Worm (Caenorhabditis elegans): ENCODE data around the gene capa-1.

The capa-1 gene

DNA sequence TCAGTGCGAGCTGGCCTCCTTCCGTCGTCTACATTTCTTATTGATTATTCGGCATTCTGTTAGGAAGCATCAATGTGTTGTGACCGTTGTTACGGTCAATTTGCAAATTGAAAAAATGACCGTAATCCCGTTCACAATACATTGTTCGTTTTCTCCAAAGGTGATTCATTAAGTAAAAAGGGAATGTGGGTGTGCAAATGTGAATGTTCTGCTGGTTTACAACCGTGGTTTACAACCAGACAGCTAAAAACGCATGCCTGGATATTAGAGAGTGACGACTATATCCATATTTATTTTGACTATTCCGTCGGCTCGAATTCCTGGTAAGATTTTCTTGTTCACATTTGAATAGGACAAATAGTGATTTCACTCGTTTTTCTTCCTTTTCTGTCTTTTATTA lies at the start of gene capa-1:
Gene capa-1 (plus strand): TSS at position 301 of the 400 bp plus-strand sequence.
- TF ChIP-seq ref-1 (GFP tag; conservative IDR thresholded peaks at IDR 0.05) (no peak), cog-1 (tag; optimal IDR thresholded peaks at IDR 0.05) (no peak), T22C8.4 (GFP tag; IDR thresholded peaks at IDR 0.05) (no peak), med-1 (GFP tag; optimal IDR thresholded peaks at IDR 0.05; ENCODE audit: insufficient read depth) (no peak), klf-2 (GFP tag; conservative IDR thresholded peaks at IDR 0.05) (no peak), ztf-23 (GFP tag; IDR thresholded peaks at IDR 0.05) (no peak), ztf-29 (GFP tag; IDR thresholded peaks at IDR 0.05) (no peak), flt-1 (GFP tag; IDR thresholded peaks at IDR 0.05) (no peak), tab-1 (GFP tag; IDR thresholded peaks at IDR 0.05) (no peak)

DNA sequence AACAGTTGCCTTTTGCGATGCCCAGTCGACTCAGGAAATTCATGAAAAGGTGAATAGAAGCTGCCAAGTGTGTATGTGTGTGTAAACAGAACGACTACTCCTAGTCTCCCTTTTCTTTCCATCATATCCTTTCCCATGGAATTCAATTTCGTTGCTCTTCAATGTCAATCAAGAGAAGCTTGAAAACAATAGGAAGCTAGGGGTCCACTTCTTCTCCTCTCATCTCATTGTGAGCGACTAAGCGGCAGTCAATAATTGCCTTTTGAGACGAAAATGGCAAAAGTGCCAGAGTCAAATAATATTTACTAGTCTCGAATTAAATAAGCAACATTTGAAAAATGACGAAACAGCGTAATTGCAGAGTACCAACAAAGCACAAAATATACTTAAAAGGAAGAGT lies 49.6 kb upstream of the capa-1 start:
- TF ChIP-seq ref-1 (GFP tag; conservative IDR thresholded peaks at IDR 0.05) = no peak
- TF ChIP-seq ztf-23 (GFP tag; IDR thresholded peaks at IDR 0.05) = no peak
- no peak for TF ChIP-seq ztf-29 (GFP tag; IDR thresholded peaks at IDR 0.05)
- TF ChIP-seq med-1 (GFP tag; optimal IDR thresholded peaks at IDR 0.05; ENCODE audit: insufficient read depth) = no peak
- TF ChIP-seq klf-2 (GFP tag; conservative IDR thresholded peaks at IDR 0.05) = no peak
- no peak for TF ChIP-seq cog-1 (tag; optimal IDR thresholded peaks at IDR 0.05)
- TF ChIP-seq T22C8.4 (GFP tag; IDR thresholded peaks at IDR 0.05) = no peak
- TF ChIP-seq tab-1 (GFP tag; IDR thresholded peaks at IDR 0.05) = no peak
- TF ChIP-seq flt-1 (GFP tag; IDR thresholded peaks at IDR 0.05) = no peak

DNA sequence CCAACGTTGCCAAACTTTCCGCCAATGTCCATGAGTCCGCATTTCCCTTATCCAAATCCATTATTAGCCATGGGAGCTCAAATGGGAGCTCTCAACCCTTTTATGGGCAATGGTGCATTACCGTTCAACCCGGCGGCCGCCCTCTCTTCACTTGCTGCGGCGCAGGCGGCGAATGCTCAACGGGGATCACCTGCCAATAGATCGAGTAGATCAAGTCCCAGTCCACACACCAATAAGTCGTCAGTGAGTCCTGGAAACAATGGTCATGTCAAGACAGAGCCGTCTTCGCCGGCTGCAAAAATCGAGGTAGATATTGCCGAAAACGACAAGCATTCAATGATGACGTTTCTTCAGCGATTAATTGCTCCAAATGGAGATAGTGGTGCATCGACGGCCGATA lies 47.0 kb upstream of the capa-1 start:
- TF ChIP-seq cog-1 (tag; optimal IDR thresholded peaks at IDR 0.05) (no peak), med-1 (GFP tag; optimal IDR thresholded peaks at IDR 0.05; ENCODE audit: insufficient read depth) (no peak), ztf-29 (GFP tag; IDR thresholded peaks at IDR 0.05) (no peak), ztf-23 (GFP tag; IDR thresholded peaks at IDR 0.05) (no peak), T22C8.4 (GFP tag; IDR thresholded peaks at IDR 0.05) (no peak), ref-1 (GFP tag; conservative IDR thresholded peaks at IDR 0.05) (no peak), flt-1 (GFP tag; IDR thresholded peaks at IDR 0.05) (no peak), tab-1 (GFP tag; IDR thresholded peaks at IDR 0.05) (no peak), klf-2 (GFP tag; conservative IDR thresholded peaks at IDR 0.05) (no peak)

DNA sequence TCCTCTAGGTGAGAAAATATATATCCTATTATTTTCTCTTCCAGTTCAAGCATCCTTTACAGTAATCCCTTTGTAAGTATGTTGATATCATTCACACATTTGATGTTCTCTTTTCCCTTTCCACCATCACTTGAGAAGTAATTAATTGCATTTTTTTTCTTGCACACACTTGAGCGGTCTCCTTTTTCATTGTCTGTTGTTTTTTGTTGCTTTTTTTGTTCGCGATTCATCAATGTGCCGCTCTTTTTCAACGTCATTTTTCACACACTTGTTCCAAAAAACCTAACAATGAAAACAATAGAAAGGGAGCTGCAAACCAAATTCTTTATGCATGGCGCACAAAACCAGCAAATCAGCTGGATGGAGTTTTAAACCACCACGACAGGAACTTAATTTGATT lies 43.6 kb upstream of the capa-1 start, which contains the start of gene F49E10.4:
Gene F49E10.4 (plus strand): TSS at position 301 of the 400 bp plus-strand sequence.
- TF ChIP-seq ref-1 (GFP tag; conservative IDR thresholded peaks at IDR 0.05) (no peak), flt-1 (GFP tag; IDR thresholded peaks at IDR 0.05) (no peak), klf-2 (GFP tag; conservative IDR thresholded peaks at IDR 0.05) (no peak), ztf-23 (GFP tag; IDR thresholded peaks at IDR 0.05) (no peak), tab-1 (GFP tag; IDR thresholded peaks at IDR 0.05) (no peak), T22C8.4 (GFP tag; IDR thresholded peaks at IDR 0.05) (no peak), ztf-29 (GFP tag; IDR thresholded peaks at IDR 0.05) (no peak), cog-1 (tag; optimal IDR thresholded peaks at IDR 0.05) (no peak), med-1 (GFP tag; optimal IDR thresholded peaks at IDR 0.05; ENCODE audit: insufficient read depth) (no peak)

DNA sequence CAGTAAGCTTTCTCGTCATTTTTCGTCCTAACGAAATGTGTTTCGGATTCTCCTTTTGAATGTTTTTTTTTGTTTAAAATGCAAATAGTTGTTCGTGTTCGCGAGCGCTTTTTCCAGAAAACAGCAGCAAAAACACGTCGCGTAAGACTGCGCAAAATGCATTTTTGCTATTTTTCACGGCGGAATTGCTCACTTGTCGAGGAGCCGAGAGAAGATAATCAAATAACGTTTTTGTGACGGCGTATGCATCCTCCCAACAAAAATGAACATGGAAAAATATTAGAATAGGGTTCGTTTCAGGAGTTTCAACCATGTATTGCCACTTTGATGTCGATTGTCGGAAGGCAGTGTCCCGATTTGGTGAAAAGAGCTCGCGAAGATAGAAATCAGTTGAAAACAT lies 42.2 kb upstream of the capa-1 start:
- TF ChIP-seq tab-1 (GFP tag; IDR thresholded peaks at IDR 0.05) (no peak), T22C8.4 (GFP tag; IDR thresholded peaks at IDR 0.05) (no peak), flt-1 (GFP tag; IDR thresholded peaks at IDR 0.05) (no peak), ref-1 (GFP tag; conservative IDR thresholded peaks at IDR 0.05) (no peak), ztf-29 (GFP tag; IDR thresholded peaks at IDR 0.05) (no peak), med-1 (GFP tag; optimal IDR thresholded peaks at IDR 0.05; ENCODE audit: insufficient read depth) (no peak), ztf-23 (GFP tag; IDR thresholded peaks at IDR 0.05) (no peak), klf-2 (GFP tag; conservative IDR thresholded peaks at IDR 0.05) (no peak), cog-1 (tag; optimal IDR thresholded peaks at IDR 0.05) (no peak)

DNA sequence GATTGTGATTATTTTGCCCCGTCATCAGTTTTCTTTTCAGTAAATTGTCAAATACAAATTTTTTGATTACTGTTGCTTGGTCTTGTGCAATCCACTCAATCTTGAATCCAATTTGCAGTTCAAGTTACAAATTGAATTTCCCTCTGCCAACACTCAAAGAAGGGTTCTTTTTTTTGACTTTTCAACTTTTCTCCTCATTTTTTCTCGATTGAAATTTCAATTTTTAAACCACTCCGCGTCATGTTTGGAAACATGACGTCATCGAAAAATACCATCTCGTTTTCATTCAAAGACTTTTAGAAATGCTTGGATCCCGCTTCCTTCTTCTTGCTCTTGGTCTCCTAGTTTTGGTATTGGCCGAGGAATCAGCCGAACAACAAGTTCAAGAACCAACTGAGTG lies 33.6 kb upstream of the capa-1 start, which contains the start of gene flp-7:
Gene flp-7 (plus strand): TSS at position 301 of the 400 bp plus-strand sequence.
- TF ChIP-seq klf-2 (GFP tag; conservative IDR thresholded peaks at IDR 0.05) (no peak), ztf-23 (GFP tag; IDR thresholded peaks at IDR 0.05) (no peak), med-1 (GFP tag; optimal IDR thresholded peaks at IDR 0.05; ENCODE audit: insufficient read depth) (no peak), T22C8.4 (GFP tag; IDR thresholded peaks at IDR 0.05) (no peak), cog-1 (tag; optimal IDR thresholded peaks at IDR 0.05) (no peak), ref-1 (GFP tag; conservative IDR thresholded peaks at IDR 0.05) (no peak)

DNA sequence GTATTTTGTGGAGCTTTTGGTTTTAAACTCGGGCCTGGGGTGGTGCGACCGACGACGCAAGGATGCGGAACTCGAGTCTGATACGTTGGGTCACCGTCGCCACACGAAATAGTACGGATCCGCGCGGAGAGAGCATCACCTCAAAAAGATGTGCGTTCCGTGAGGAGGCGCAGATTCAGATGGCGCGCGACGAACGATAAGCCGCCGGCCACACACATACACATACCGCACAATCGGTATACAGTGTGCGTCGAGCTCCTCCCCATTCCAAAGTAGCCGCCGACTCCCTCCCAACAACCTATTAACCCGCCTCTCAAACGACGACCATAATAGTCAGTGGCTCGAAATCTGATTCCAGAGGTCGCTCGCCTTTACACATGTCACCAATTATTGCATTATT lies 29.1 kb upstream of the capa-1 start, which contains the start of gene F49E10.2:
Gene F49E10.2 (plus strand): TSS at position 301 of the 400 bp plus-strand sequence.
- TF ChIP-seq ref-1 (GFP tag; conservative IDR thresholded peaks at IDR 0.05) (no peak), med-1 (GFP tag; optimal IDR thresholded peaks at IDR 0.05; ENCODE audit: insufficient read depth) (no peak)

DNA sequence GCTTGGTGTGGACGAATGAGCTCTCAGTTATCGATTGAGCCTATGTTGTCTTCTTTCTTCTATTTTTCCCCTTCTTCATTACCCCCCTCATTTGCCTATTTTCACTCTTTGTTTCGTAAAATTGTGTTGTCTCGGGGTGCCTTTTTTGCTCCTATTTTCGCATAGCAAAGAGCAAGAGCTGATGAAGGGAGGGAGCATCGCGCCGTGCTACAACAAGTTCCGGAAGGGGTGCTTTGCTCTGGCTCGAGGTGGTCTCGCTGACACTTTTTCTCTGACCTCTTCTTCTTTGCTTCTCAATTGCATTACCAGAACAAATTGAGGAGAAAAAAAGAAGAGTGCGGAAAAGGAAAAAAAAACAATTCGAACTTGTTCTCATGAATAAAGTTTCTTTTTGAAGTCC lies 23.2 kb upstream of the capa-1 start:
- TF ChIP-seq ref-1 (GFP tag; conservative IDR thresholded peaks at IDR 0.05) (no peak), flt-1 (GFP tag; IDR thresholded peaks at IDR 0.05) (no peak), tab-1 (GFP tag; IDR thresholded peaks at IDR 0.05) (no peak), cog-1 (tag; optimal IDR thresholded peaks at IDR 0.05) (no peak), klf-2 (GFP tag; conservative IDR thresholded peaks at IDR 0.05) (no peak), ztf-23 (GFP tag; IDR thresholded peaks at IDR 0.05) (no peak), ztf-29 (GFP tag; IDR thresholded peaks at IDR 0.05) (no peak), T22C8.4 (GFP tag; IDR thresholded peaks at IDR 0.05) (no peak), med-1 (GFP tag; optimal IDR thresholded peaks at IDR 0.05; ENCODE audit: insufficient read depth) (no peak)

DNA sequence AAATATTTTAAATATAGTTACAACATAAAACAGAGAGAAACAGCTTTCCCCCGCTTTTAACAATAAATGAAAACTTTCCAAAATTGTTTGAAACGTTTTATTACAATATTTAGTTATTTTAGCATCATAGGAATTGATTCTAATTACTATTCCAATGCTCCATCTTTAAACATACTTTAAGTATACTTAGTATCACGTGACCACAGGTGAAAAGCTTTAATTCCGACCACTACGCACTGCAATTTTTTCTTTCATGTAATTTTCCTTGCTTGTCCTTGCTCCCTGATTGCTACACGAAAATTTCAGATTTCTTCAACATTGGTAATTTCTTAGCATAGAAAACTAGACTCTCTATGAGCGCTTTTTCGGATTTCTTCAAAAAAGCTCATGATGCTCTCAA lies 22.2 kb upstream of the capa-1 start, which contains the start of gene tbc-16:
Gene tbc-16 (plus strand): TSS at position 301 of the 400 bp plus-strand sequence.
- no peak for TF ChIP-seq ztf-23 (GFP tag; IDR thresholded peaks at IDR 0.05)
- no peak for TF ChIP-seq T22C8.4 (GFP tag; IDR thresholded peaks at IDR 0.05)
- no peak for TF ChIP-seq ztf-29 (GFP tag; IDR thresholded peaks at IDR 0.05)
- no peak for TF ChIP-seq med-1 (GFP tag; optimal IDR thresholded peaks at IDR 0.05; ENCODE audit: insufficient read depth)
- no peak for TF ChIP-seq ref-1 (GFP tag; conservative IDR thresholded peaks at IDR 0.05)
- TF ChIP-seq klf-2 (GFP tag; conservative IDR thresholded peaks at IDR 0.05) = no peak
- no peak for TF ChIP-seq flt-1 (GFP tag; IDR thresholded peaks at IDR 0.05)
- no peak for TF ChIP-seq cog-1 (tag; optimal IDR thresholded peaks at IDR 0.05)
- TF ChIP-seq tab-1 (GFP tag; IDR thresholded peaks at IDR 0.05) = no peak

DNA sequence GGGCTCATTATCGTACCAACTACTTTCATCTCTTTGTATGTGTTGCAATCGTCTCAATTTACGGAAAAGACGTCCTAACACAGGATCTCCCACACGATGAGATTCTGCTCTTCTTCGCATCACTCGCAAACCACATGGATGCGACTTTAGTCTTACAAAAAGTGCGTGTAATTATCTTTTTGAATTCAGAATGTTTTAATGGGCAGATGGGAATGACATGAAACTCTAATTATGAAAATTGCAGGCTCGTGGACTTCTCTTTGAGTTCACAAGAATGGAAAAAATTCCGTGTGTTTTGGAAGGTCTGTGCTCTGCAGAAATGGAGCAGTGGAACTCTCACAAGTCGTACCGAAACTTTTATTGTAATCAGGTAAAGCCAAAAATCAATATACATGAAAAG lies 17.7 kb upstream of the capa-1 start:
- no peak for TF ChIP-seq flt-1 (GFP tag; IDR thresholded peaks at IDR 0.05)
- no peak for TF ChIP-seq cog-1 (tag; optimal IDR thresholded peaks at IDR 0.05)
- no peak for TF ChIP-seq med-1 (GFP tag; optimal IDR thresholded peaks at IDR 0.05; ENCODE audit: insufficient read depth)
- TF ChIP-seq klf-2 (GFP tag; conservative IDR thresholded peaks at IDR 0.05) = no peak
- TF ChIP-seq ztf-29 (GFP tag; IDR thresholded peaks at IDR 0.05) = no peak
- TF ChIP-seq tab-1 (GFP tag; IDR thresholded peaks at IDR 0.05) = no peak
- TF ChIP-seq T22C8.4 (GFP tag; IDR thresholded peaks at IDR 0.05) = no peak
- TF ChIP-seq ref-1 (GFP tag; conservative IDR thresholded peaks at IDR 0.05) = no peak
- no peak for TF ChIP-seq ztf-23 (GFP tag; IDR thresholded peaks at IDR 0.05)
